Fruit fly (Drosophila melanogaster): ENCODE results near the gene tsg.

dm6 chrX:12034713-12035112 is 46.0 kb upstream of the tsg start:
- TF ChIP-seq pan (optimal IDR thresholded peaks at IDR 0.05) (no peak), EcR (GFP tag; optimal IDR thresholded peaks at IDR 0.05) (no peak), psq (optimal IDR thresholded peaks at IDR 0.05) (no peak), CG8478 (optimal IDR thresholded peaks at IDR 0.05) (no peak)

Data from whole organism.